Worm (Caenorhabditis elegans) whole organism, L2 larva: ENCODE data around the gene rft-1.

Experiments
- aly-2 ChIP-seq: fragments of 150-350 bp; optimal IDR thresholded peaks from 2 replicates; lab custom pipeline; 2014; ENCODE audit warnings: missing biosample characterization, missing genetic modification characterization
- ceh-16 ChIP-seq: fragments of 150-350 bp; optimal IDR thresholded peaks from 2 replicates; lab custom pipeline; 2014; ENCODE audit warnings: missing biosample characterization, missing genetic modification characterization
- egl-27 ChIP-seq: sonication (generic microtip); optimal IDR thresholded peaks from 3 replicates; lab custom pipeline; 2017; ENCODE audit warnings: missing biosample characterization, missing genetic modification reagents, missing genetic modification characterization
- elt-3 ChIP-seq: sonication (generic microtip); optimal IDR thresholded peaks from 2 replicates; lab custom pipeline; 2017; ENCODE audit warnings: missing biosample characterization, missing genetic modification characterization
- lin-11 ChIP-seq: fragments of 150-350 bp; sonication (generic microtip); optimal IDR thresholded peaks from 2 replicates; lab custom pipeline; 2014; ENCODE audit warnings: missing biosample characterization, missing genetic modification characterization, inconsistent platforms, mixed read lengths
- lsy-2 ChIP-seq, 2 experiments: fragments of 150-350 bp in 1 of 2; sonication (generic microtip) in 1 of 2; optimal IDR thresholded peaks; 2 replicates each; lab custom pipeline; 2014 to 2017; ENCODE audit warnings: missing biosample characterization in 2 of 2, missing genetic modification characterization in 2 of 2
- mdl-1 ChIP-seq, 2 experiments: fragments of 150-350 bp in 1 of 2; sonication (generic microtip) in 1 of 2; optimal IDR thresholded peaks; 2 replicates each; lab custom pipeline; 2017; ENCODE audit warnings: missing biosample characterization in 2 of 2, missing genetic modification characterization in 2 of 2
- nhr-11 ChIP-seq: fragments of 150-350 bp; optimal IDR thresholded peaks from 2 replicates; lab custom pipeline; 2014; ENCODE audit warnings: missing biosample characterization, missing genetic modification characterization
- nhr-21 ChIP-seq: fragments of 150-350 bp; optimal IDR thresholded peaks from 2 replicates; lab custom pipeline; 2014; ENCODE audit warnings: missing biosample characterization, missing genetic modification characterization
- nhr-23 ChIP-seq: fragments of 150-350 bp; optimal IDR thresholded peaks from 2 replicates; lab custom pipeline; 2014; ENCODE audit warnings: missing biosample characterization, missing genetic modification reagents, missing genetic modification characterization
- skn-1 ChIP-seq: sonication (generic microtip); optimal IDR thresholded peaks from 2 replicates; lab custom pipeline; 2017; ENCODE audit warnings: missing biosample characterization, missing genetic modification characterization
- unc-55 ChIP-seq: fragments of 150-350 bp; sonication (generic microtip); optimal IDR thresholded peaks from 3 replicates; lab custom pipeline; 2014; ENCODE audit warnings: missing biosample characterization, missing genetic modification reagents, missing genetic modification characterization
- ztf-11 ChIP-seq: sonication (generic microtip); optimal IDR thresholded peaks from 2 replicates; lab custom pipeline; 2017; ENCODE audit warnings: missing biosample characterization, missing genetic modification characterization

DNA sequence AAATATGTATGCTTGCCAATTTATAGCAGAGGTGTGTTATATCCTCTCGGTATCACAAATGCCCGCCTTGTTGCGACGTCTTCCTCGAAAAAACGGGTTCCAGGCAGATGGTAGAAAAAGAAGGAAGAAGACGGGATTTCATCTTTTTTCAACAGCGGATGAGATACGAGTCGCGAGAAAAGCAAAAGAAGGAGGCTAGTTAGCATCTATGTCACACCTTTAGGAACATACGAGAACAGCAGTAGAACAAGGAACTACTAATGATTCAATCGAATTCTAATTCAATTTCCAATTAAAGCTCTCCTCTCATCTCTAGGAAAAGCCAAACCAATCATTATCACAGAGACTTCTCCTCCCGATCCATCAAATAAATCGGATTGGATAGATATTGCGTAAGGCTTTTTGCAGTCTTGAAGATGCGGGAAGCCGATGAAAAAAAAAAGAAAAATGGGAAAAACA lies 28.4 kb downstream of the rft-1 start, which contains the start of gene grl-5:
- TF ChIP-seq ceh-16 (tag; lab: Kevin White, UChicago) (no peak), skn-1 (no peak), aly-2 (tag; lab: Kevin White, UChicago) (no peak), unc-55 (GFP tag; lab: Kevin White, UChicago) (no peak), nhr-23 (tag; lab: Kevin White, UChicago) (no peak), mdl-1 (tag; optimal IDR thresholded peaks at IDR 0.05; lab: Kevin White, UChicago) (no peak), nhr-11 (tag; lab: Kevin White, UChicago) (no peak), ztf-11 (tag; lab: Kevin White, UChicago) (no peak), elt-3 (no peak), nhr-21 (no peak), egl-27 (no peak), lsy-2 (tag; optimal IDR thresholded peaks at IDR 0.05; lab: Kevin White, UChicago) (no peak), lin-11 (tag; lab: Kevin White, UChicago) (no peak)
